Worm (Caenorhabditis elegans) whole organism, L3 larva: ENCODE measurements around the gene igdb-1.
"Not testable (repeated sequence)": the region's sequence is repeated elsewhere in the genome, so short reads cannot be mapped to it uniquely, and the experiment has no call there.

Experiments
- ZK546.5 ChIP-seq: sonication (generic microtip); optimal IDR thresholded peaks from 2 replicates; lab custom pipeline; 2017; ENCODE audit warnings: missing biosample characterization, missing genetic modification characterization
- aly-2 ChIP-seq: fragments of 150-350 bp; optimal IDR thresholded peaks from 2 replicates; lab custom pipeline; 2014; ENCODE audit warnings: missing biosample characterization, missing genetic modification characterization
- ceh-16 ChIP-seq: sonication (generic microtip); optimal IDR thresholded peaks from 2 replicates; lab custom pipeline; 2017; ENCODE audit warnings: missing biosample characterization, missing genetic modification characterization
- ceh-28 ChIP-seq: fragments of 150-350 bp; optimal IDR thresholded peaks from 2 replicates; lab custom pipeline; 2014; ENCODE audit warnings: missing biosample characterization, missing genetic modification reagents, missing genetic modification characterization
- ceh-82 ChIP-seq: fragments of 150-350 bp; optimal IDR thresholded peaks from 2 replicates; lab custom pipeline; 2014; ENCODE audit warnings: missing biosample characterization, missing genetic modification characterization
- daf-12 ChIP-seq: fragments of 150-350 bp; optimal IDR thresholded peaks from 2 replicates; lab custom pipeline; 2014; ENCODE audit warnings: missing biosample characterization, missing genetic modification reagents, missing genetic modification characterization
- egl-27 ChIP-seq: sonication (generic microtip); optimal IDR thresholded peaks from 4 replicates; lab custom pipeline; 2017; ENCODE audit warnings: missing biosample characterization, missing genetic modification reagents, missing genetic modification characterization
- elt-1 ChIP-seq: fragments of 150-350 bp; optimal IDR thresholded peaks from 2 replicates; lab custom pipeline; 2014; ENCODE audit warnings: missing biosample characterization, missing genetic modification characterization
- elt-2 ChIP-seq: sonication (generic microtip); optimal IDR thresholded peaks from 2 replicates; lab custom pipeline; 2016; ENCODE audit warnings: missing genetic modification reagents, mild to moderate bottlenecking, missing genetic modification characterization, missing compliant biosample characterization
- fkh-10 ChIP-seq: sonication (generic microtip); optimal IDR thresholded peaks from 2 replicates; lab custom pipeline; 2017; ENCODE audit warnings: missing biosample characterization, missing genetic modification reagents, missing genetic modification characterization
- fkh-2 ChIP-seq: fragments of 150-350 bp; optimal IDR thresholded peaks from 2 replicates; lab custom pipeline; 2014; ENCODE audit warnings: missing biosample characterization, missing genetic modification reagents, missing genetic modification characterization
- fos-1 ChIP-seq: fragments of 150-350 bp; optimal IDR thresholded peaks from 2 replicates; lab custom pipeline; 2014; ENCODE audit warnings: missing biosample characterization, missing genetic modification characterization
- hmg-11 ChIP-seq: sonication (generic microtip); optimal IDR thresholded peaks from 2 replicates; lab custom pipeline; 2016; ENCODE audit warnings: missing genetic modification characterization, missing compliant biosample characterization
- jun-1 ChIP-seq: fragments of 150-350 bp; optimal IDR thresholded peaks from 2 replicates; lab custom pipeline; 2014; ENCODE audit warnings: missing biosample characterization, missing genetic modification reagents, missing genetic modification characterization
- lin-39 ChIP-seq: fragments of 150-350 bp; optimal IDR thresholded peaks from 2 replicates; lab custom pipeline; 2018; ENCODE audit warnings: missing biosample characterization, missing genetic modification reagents, missing genetic modification characterization
- lsy-12 ChIP-seq: sonication (generic microtip); optimal IDR thresholded peaks from 2 replicates; lab custom pipeline; 2016; ENCODE audit warnings: mild to moderate bottlenecking, missing genetic modification characterization, missing compliant biosample characterization
- mdl-1 ChIP-seq: fragments of 150-350 bp; optimal IDR thresholded peaks from 2 replicates; lab custom pipeline; 2014; ENCODE audit warnings: missing biosample characterization, missing genetic modification characterization
- nfya-1 ChIP-seq: sonication (generic microtip); optimal IDR thresholded peaks from 2 replicates; lab custom pipeline; 2017; ENCODE audit warnings: missing genetic modification characterization, mild to moderate bottlenecking, missing compliant biosample characterization, antibody characterized with exemption, moderate library complexity; ENCODE audit not compliant: insufficient read depth
- nhr-11 ChIP-seq: fragments of 150-350 bp; optimal IDR thresholded peaks from 2 replicates; lab custom pipeline; 2014; ENCODE audit warnings: missing biosample characterization, missing genetic modification characterization
- nhr-12 ChIP-seq: fragments of 150-350 bp; optimal IDR thresholded peaks from 2 replicates; lab custom pipeline; 2014; ENCODE audit warnings: missing biosample characterization, missing genetic modification characterization
- nhr-23 ChIP-seq: fragments of 150-350 bp; optimal IDR thresholded peaks from 2 replicates; lab custom pipeline; 2014; ENCODE audit warnings: missing biosample characterization, missing genetic modification reagents, missing genetic modification characterization
- nhr-237 ChIP-seq: fragments of 150-350 bp; optimal IDR thresholded peaks from 2 replicates; lab custom pipeline; 2014; ENCODE audit warnings: missing biosample characterization, missing genetic modification characterization
- nhr-25 ChIP-seq: sonication (generic microtip); optimal IDR thresholded peaks from 2 replicates; lab custom pipeline; 2017; ENCODE audit warnings: missing biosample characterization, missing genetic modification characterization
- nhr-28 ChIP-seq: fragments of 150-350 bp; optimal IDR thresholded peaks from 2 replicates; lab custom pipeline; 2014; ENCODE audit warnings: missing biosample characterization, missing genetic modification characterization
- pha-4 ChIP-seq: fragments of 150-350 bp; optimal IDR thresholded peaks from 2 replicates; lab custom pipeline; 2014; ENCODE audit warnings: missing biosample characterization, missing genetic modification reagents, missing genetic modification characterization
- pqm-1 ChIP-seq: fragments of 150-350 bp; optimal IDR thresholded peaks from 2 replicates; lab custom pipeline; 2017; ENCODE audit warnings: missing biosample characterization, missing genetic modification characterization, inconsistent platforms
- skn-1 ChIP-seq: fragments of 150-350 bp; optimal IDR thresholded peaks from 2 replicates; lab custom pipeline; 2014; ENCODE audit warnings: missing biosample characterization, missing genetic modification characterization
- snpc-4 ChIP-seq: fragments of 150-350 bp; optimal IDR thresholded peaks from 2 replicates; lab custom pipeline; 2014; ENCODE audit warnings: missing biosample characterization, missing genetic modification characterization
- unc-39 ChIP-seq: sonication (generic microtip); optimal IDR thresholded peaks from 4 replicates; lab custom pipeline; 2017; ENCODE audit warnings: missing biosample characterization, missing genetic modification characterization
- ztf-4 ChIP-seq: fragments of 150-350 bp; optimal IDR thresholded peaks from 2 replicates; lab custom pipeline; 2014; ENCODE audit warnings: missing biosample characterization, missing genetic modification characterization

The igdb-1 gene

DNA sequence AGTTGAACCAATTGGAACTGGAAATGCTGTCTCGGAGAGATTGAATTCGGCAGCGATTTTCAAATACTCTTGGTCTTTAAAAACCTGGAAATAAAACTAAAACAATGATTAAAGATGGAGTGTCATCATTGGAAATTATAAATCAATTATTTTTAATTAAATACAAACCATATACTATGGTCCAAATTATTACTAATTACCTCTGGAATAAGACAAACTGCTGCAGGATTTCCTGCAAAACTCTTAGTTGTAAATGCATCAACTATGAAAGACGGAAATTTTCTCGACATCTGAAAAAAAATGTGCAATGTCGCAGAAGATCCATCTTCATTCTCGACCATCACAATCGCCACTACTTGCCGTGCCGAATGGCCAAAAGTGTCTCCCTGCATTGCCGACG is at the start of gene igdb-1:
Gene igdb-1, plus strand, starts transcription at position 301 of the 400 bp plus-strand sequence.
- not testable (repeated sequence) for TF ChIP-seq aly-2, nhr-237, ceh-16 (tag; lab: Kevin White, UChicago)

DNA sequence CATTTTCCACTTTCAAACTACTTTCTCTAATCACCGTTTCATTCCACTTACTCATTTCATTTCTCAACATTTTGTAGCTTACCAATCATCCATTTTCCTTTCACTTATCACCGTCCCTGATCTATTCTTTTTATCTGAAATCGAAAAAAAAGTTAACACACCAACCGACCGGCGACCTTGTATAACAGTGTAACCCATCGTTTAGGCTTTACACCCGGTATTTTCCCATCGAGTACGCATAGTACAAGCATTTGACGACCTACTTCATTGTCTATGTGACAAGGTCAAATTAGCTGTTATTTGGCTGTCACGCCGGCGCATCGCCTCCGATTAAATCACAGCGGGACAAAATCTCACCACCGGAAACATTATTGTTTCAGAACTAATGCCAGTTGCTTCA is 49.3 kb upstream of the igdb-1 start:
- TF ChIP-seq elt-1 (tag; lab: Kevin White, UChicago) (peak; percentile 81), ceh-28 (tag; lab: Kevin White, UChicago) (no peak), fkh-2 (tag; lab: Kevin White, UChicago) (no peak), nhr-25 (peak; percentile 89), elt-2 (tag; lab: Kevin White, UChicago) (no peak)

DNA sequence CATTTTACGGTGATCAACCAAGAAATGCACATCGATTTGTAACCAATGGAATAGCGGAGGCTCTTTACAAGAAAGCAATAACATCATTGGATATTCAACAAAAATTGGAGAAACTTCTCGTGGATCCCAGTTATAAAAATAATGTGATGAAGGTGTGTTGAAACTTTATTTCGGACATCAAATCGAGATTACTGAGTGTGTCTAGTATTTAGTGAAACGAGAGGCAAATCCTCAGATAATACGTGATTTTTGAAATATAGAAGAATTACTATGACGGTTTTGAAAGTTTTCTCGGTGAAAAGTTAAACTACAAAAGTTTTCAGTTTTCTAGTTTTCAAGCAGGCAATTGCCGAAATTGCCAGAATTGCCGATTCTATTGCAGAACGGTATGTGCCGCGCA is 47.1 kb upstream of the igdb-1 start:
- TF ChIP-seq fos-1 (tag; lab: Kevin White, UChicago) (no peak), unc-39 (tag; lab: Kevin White, UChicago) (no peak)
- TF ChIP-seq, all 47 proteins: peak for 0

DNA sequence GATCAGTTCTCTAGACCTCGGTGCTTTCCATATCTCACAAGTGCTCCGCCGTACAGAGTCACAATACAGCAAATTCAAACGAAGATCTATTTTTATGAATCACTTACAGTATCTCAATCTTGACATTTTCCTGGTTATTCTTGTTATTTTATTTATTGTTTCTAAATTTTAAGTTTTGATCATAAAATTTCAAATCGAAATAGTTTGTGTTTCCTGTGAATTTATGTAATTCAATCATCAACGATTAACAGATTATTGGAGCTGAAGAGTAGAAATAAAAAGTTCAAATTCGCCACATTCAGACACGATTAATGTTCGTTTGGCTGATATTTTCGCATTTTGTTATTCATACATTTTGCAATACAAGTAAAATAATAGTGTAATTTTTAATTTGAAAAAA is 46.5 kb upstream of the igdb-1 start, which contains the start of gene clec-184:
Gene clec-184, plus strand, starts transcription at position 301 of the 400 bp plus-strand sequence.
- TF ChIP-seq nfya-1 (tag; lab: Kevin White, UChicago) (no peak), lsy-12 (tag; lab: Kevin White, UChicago) (no peak), elt-1 (tag; lab: Kevin White, UChicago) (no peak), pha-4 (tag; lab: Kevin White, UChicago) (no peak), fkh-10 (GFP tag; lab: Kevin White, UChicago) (no peak), nhr-28 (tag; lab: Kevin White, UChicago) (no peak), nhr-11 (tag; lab: Kevin White, UChicago) (no peak), unc-39 (tag; lab: Kevin White, UChicago) (no peak), ztf-4 (tag; lab: Kevin White, UChicago) (no peak), snpc-4 (tag; lab: Kevin White, UChicago) (no peak), pqm-1 (tag; lab: Kevin White, UChicago) (no peak), nhr-12 (tag; lab: Kevin White, UChicago) (no peak), ceh-82 (tag; lab: Kevin White, UChicago) (no peak), ZK546.5 (tag; lab: Kevin White, UChicago) (no peak), nhr-25 (no peak), egl-27 (tag; lab: Kevin White, UChicago) (no peak), hmg-11 (no peak), daf-12 (tag; lab: Kevin White, UChicago) (no peak), elt-2 (tag; lab: Kevin White, UChicago) (no peak), mdl-1 (no peak)

DNA sequence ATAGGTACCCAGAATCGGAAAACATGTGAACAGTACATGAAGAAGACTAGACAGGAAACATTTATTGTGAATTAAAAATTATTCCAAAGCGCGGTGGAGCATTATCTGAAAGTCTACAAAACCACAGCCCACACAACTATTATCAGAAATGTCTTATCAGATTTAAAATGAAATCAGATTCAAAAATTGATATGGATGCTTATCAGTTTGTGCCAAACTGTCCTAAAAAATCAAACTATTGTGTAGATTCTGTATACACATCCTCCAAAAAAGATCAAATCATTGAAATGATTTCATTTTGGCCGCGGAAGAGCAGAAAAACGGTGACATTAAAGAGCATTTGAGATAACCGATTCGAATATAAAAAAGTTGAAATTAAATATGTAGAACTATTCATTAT is 43.4 kb upstream of the igdb-1 start, which contains the start of gene irg-4:
Gene irg-4, plus strand, starts transcription at position 392 of the 400 bp plus-strand sequence.
- TF ChIP-seq ceh-28 (tag; lab: Kevin White, UChicago) (no peak), elt-2 (tag; lab: Kevin White, UChicago) (peak; percentile 96), jun-1 (tag; lab: Kevin White, UChicago) (peak; percentile 23), pqm-1 (tag; lab: Kevin White, UChicago) (peak; percentile 91)

DNA sequence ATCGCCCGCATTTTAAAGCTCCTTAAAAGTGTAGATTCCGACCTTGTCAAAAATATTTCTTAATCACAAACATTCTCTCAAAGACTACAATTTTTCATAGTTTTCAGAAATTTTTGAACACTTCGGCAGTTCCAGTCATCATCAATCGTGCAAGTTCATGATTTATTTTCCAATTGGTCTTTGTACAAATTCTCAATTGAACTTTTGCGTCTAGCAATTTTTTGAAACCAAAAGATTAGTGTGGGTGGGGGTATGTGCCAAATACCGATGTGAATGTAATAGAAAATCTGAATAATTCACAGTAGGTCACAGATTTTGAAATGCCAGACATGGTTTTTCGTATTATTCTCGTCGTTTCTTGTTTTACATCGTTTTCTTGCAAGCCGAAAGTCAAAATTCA is 40.5 kb upstream of the igdb-1 start, which contains the start of gene clec-185:
Gene clec-185, plus strand, starts transcription at position 301 of the 400 bp plus-strand sequence.
- TF ChIP-seq daf-12 (tag; lab: Kevin White, UChicago) (no peak), jun-1 (tag; lab: Kevin White, UChicago) (no peak), ceh-82 (tag; lab: Kevin White, UChicago) (no peak), fkh-10 (GFP tag; lab: Kevin White, UChicago) (no peak), fkh-2 (tag; lab: Kevin White, UChicago) (no peak), skn-1 (tag; lab: Kevin White, UChicago) (no peak), elt-1 (tag; lab: Kevin White, UChicago) (no peak), lin-39 (tag; lab: Kevin White, UChicago) (no peak), nhr-23 (no peak), hmg-11 (no peak), ceh-16 (tag; lab: Kevin White, UChicago) (no peak), nhr-12 (tag; lab: Kevin White, UChicago) (no peak)
